Fruit fly (Drosophila melanogaster) whole organism, prepupa: ENCODE results near the gene Stt3B.

Experiments used
- Blimp-1 ChIP-seq: fragments of 200-800 bp; sonication (Bioruptor generic); optimal IDR thresholded peaks from 3 replicates; lab custom pipeline; 2017; ENCODE audit warnings: missing biosample characterization, missing genetic modification characterization, mild to moderate bottlenecking, moderate library complexity, missing genetic modification reagents
- CG10631 ChIP-seq: fragments of 200-800 bp; sonication (Bioruptor generic); optimal IDR thresholded peaks from 2 replicates; lab custom pipeline; 2016; ENCODE audit warnings: missing biosample characterization, missing genetic modification characterization
- CG11294 ChIP-seq: fragments of 200-800 bp; sonication (Bioruptor generic); IDR thresholded peaks from 2 replicates; pipeline ENCODE4 v1.3.6; 2022; ENCODE audit warnings: missing biosample characterization, missing genetic modification characterization
- CG11762 ChIP-seq: fragments of 200-800 bp; sonication (Bioruptor generic); optimal IDR thresholded peaks from 3 replicates; lab custom pipeline; 2016; ENCODE audit warnings: missing biosample characterization, missing genetic modification characterization; ENCODE audit not compliant: insufficient read depth
- CG11902 ChIP-seq: fragments of 200-800 bp; sonication (Bioruptor generic); optimal IDR thresholded peaks from 3 replicates; lab custom pipeline; 2016; ENCODE audit warnings: missing biosample characterization, missing genetic modification characterization
- CG1621 ChIP-seq: fragments of 200-800 bp; sonication (Bioruptor generic); optimal IDR thresholded peaks from 3 replicates; lab custom pipeline; 2018; ENCODE audit warnings: missing biosample characterization, mild to moderate bottlenecking, missing genetic modification characterization
- CG16779 ChIP-seq: fragments of 200-800 bp; sonication (Bioruptor generic); optimal IDR thresholded peaks from 3 replicates; lab custom pipeline; 2017; ENCODE audit warnings: missing biosample characterization, mild to moderate bottlenecking, missing genetic modification characterization
- CG3032 ChIP-seq: fragments of 200-800 bp; optimal IDR thresholded peaks from 2 replicates; lab custom pipeline; 2019; ENCODE audit warnings: missing biosample characterization, mild to moderate bottlenecking, missing genetic modification characterization, moderate library complexity
- CG31627 ChIP-seq: fragments of 200-800 bp; sonication (Bioruptor generic); optimal IDR thresholded peaks from 3 replicates; lab custom pipeline; 2016; ENCODE audit warnings: missing biosample characterization, missing genetic modification characterization
- CG32006 ChIP-seq: fragments of 200-800 bp; sonication (Bioruptor generic); optimal IDR thresholded peaks from 3 replicates; lab custom pipeline; 2017; ENCODE audit warnings: missing biosample characterization, mild to moderate bottlenecking, missing genetic modification characterization
- CG34406 ChIP-seq: fragments of 200-800 bp; sonication (Bioruptor generic); optimal IDR thresholded peaks from 3 replicates; lab custom pipeline; 2016; ENCODE audit warnings: missing biosample characterization, missing genetic modification characterization
- CG6163 ChIP-seq: fragments of 200-800 bp; sonication (Bioruptor generic); IDR thresholded peaks from 3 replicates; pipeline ENCODE4 v1.3.6; 2022; ENCODE audit warnings: missing biosample characterization, missing genetic modification characterization
- CG6808 ChIP-seq: fragments of 200-800 bp; sonication (Bioruptor generic); optimal IDR thresholded peaks from 3 replicates; lab custom pipeline; 2017; ENCODE audit warnings: missing biosample characterization, missing genetic modification characterization, mild to moderate bottlenecking, moderate library complexity, missing genetic modification reagents
- CG6854 ChIP-seq: fragments of 200-800 bp; sonication (Bioruptor generic); optimal IDR thresholded peaks from 2 replicates; lab custom pipeline; 2017; ENCODE audit warnings: missing biosample characterization, mild to moderate bottlenecking, missing genetic modification characterization
- CG7368 ChIP-seq: fragments of 200-800 bp; sonication (Bioruptor generic); optimal IDR thresholded peaks from 3 replicates; lab custom pipeline; 2016; ENCODE audit warnings: missing biosample characterization, missing genetic modification characterization
- CG8119 ChIP-seq: fragments of 200-800 bp; sonication (Bioruptor generic); IDR thresholded peaks from 3 replicates; pipeline ENCODE4 v1.3.6; 2022; ENCODE audit warnings: missing biosample characterization, missing genetic modification characterization
- CG8319 ChIP-seq: fragments of 200-800 bp; sonication (Bioruptor generic); optimal IDR thresholded peaks from 3 replicates; lab custom pipeline; 2016; ENCODE audit warnings: missing biosample characterization, missing genetic modification characterization
- CG8632 ChIP-seq: fragments of 200-800 bp; sonication (Bioruptor generic); optimal IDR thresholded peaks from 3 replicates; lab custom pipeline; 2016; ENCODE audit warnings: missing biosample characterization, missing genetic modification characterization
- Eip75B ChIP-seq: fragments of 200-800 bp; sonication (Bioruptor generic); optimal IDR thresholded peaks from 3 replicates; lab custom pipeline; 2016; ENCODE audit warnings: missing biosample characterization, missing genetic modification characterization
- Eip78C ChIP-seq: fragments of 200-800 bp; sonication (Bioruptor generic); peaks from one replicate; lab custom pipeline; 2016; ENCODE audit warnings: missing biosample characterization, missing genetic modification characterization
- Hr38 ChIP-seq: sonication (Bioruptor generic); optimal IDR thresholded peaks from 2 replicates; lab custom pipeline; 2016; ENCODE audit warnings: missing biosample characterization, missing genetic modification characterization
- Hr39 ChIP-seq: fragments of 200-800 bp; sonication (Bioruptor generic); optimal IDR thresholded peaks from 2 replicates; lab custom pipeline; 2016; ENCODE audit warnings: missing biosample characterization, missing genetic modification characterization
- Lpt ChIP-seq: fragments of 200-800 bp; sonication (Bioruptor generic); optimal IDR thresholded peaks from 3 replicates; lab custom pipeline; 2016; ENCODE audit warnings: missing biosample characterization, missing genetic modification characterization
- Met ChIP-seq: fragments of 200-800 bp; sonication (Bioruptor generic); optimal IDR thresholded peaks from 3 replicates; lab custom pipeline; 2016; ENCODE audit warnings: missing biosample characterization, missing genetic modification characterization
- Smox ChIP-seq: fragments of 200-800 bp; sonication (Bioruptor generic); optimal IDR thresholded peaks from 3 replicates; lab custom pipeline; 2016; ENCODE audit warnings: missing biosample characterization, missing genetic modification characterization
- Sox15 ChIP-seq: fragments of 200-800 bp; sonication (Bioruptor generic); optimal IDR thresholded peaks from 3 replicates; lab custom pipeline; 2016; ENCODE audit warnings: missing biosample characterization, missing genetic modification characterization
- achi ChIP-seq: fragments of 200-800 bp; sonication (Bioruptor generic); optimal IDR thresholded peaks from 3 replicates; lab custom pipeline; 2016; ENCODE audit warnings: missing biosample characterization, missing genetic modification characterization
- acj6 ChIP-seq: fragments of 200-800 bp; sonication (Bioruptor generic); optimal IDR thresholded peaks from 3 replicates; lab custom pipeline; 2016; ENCODE audit warnings: missing biosample characterization, missing genetic modification characterization
- esn ChIP-seq: fragments of 200-800 bp; sonication (Bioruptor generic); optimal IDR thresholded peaks from 2 replicates; lab custom pipeline; 2016; ENCODE audit warnings: missing biosample characterization, mild to moderate bottlenecking, missing genetic modification characterization, moderate library complexity
- fd59A ChIP-seq: fragments of 200-800 bp; sonication (Bioruptor generic); optimal IDR thresholded peaks from 2 replicates; lab custom pipeline; 2017; ENCODE audit warnings: missing biosample characterization, mild to moderate bottlenecking, missing genetic modification characterization, missing genetic modification reagents
- fd85E ChIP-seq: fragments of 200-800 bp; sonication (Bioruptor generic); optimal IDR thresholded peaks from 3 replicates; lab custom pipeline; 2016; ENCODE audit warnings: missing biosample characterization, missing genetic modification characterization
- fkh ChIP-seq: fragments of 200-800 bp; sonication (Bioruptor generic); optimal IDR thresholded peaks from 3 replicates; lab custom pipeline; 2017; ENCODE audit warnings: missing biosample characterization, mild to moderate bottlenecking, missing genetic modification characterization, moderate library complexity
- net ChIP-seq: fragments of 200-800 bp; sonication (Bioruptor generic); optimal IDR thresholded peaks from 3 replicates; lab custom pipeline; 2016; ENCODE audit warnings: missing biosample characterization, missing genetic modification characterization
- pdm3 ChIP-seq: fragments of 200-800 bp; sonication (Bioruptor generic); optimal IDR thresholded peaks from 3 replicates; lab custom pipeline; 2016; ENCODE audit warnings: missing biosample characterization, missing genetic modification characterization
- salr ChIP-seq, 2 experiments: fragments of 200-800 bp; sonication (Bioruptor generic); optimal IDR thresholded peaks; 3 replicates each; lab custom pipeline; 2016 to 2018; ENCODE audit warnings: missing biosample characterization in 2 of 2, missing genetic modification characterization in 2 of 2, mild to moderate bottlenecking in 1 of 2
- spab ChIP-seq: fragments of 200-800 bp; sonication (Bioruptor generic); optimal IDR thresholded peaks from 2 replicates; lab custom pipeline; 2017; ENCODE audit warnings: missing biosample characterization, mild to moderate bottlenecking, missing genetic modification characterization, missing genetic modification reagents
- svp ChIP-seq: fragments of 200-800 bp; sonication (Bioruptor generic); peaks from one replicate; lab custom pipeline; 2016; ENCODE audit warnings: missing biosample characterization, missing genetic modification characterization
- topi ChIP-seq: fragments of 200-800 bp; sonication (Bioruptor generic); optimal IDR thresholded peaks from 3 replicates; lab custom pipeline; 2016; ENCODE audit warnings: missing biosample characterization, missing genetic modification characterization
- vri ChIP-seq: fragments of 200-800 bp; sonication (Bioruptor generic); optimal IDR thresholded peaks from 3 replicates; lab custom pipeline; 2016; ENCODE audit warnings: missing biosample characterization, mild to moderate bottlenecking, missing genetic modification characterization

Gene Stt3B

dm6 chr3R:25049742-25050517, 19.5 kb downstream of the Stt3B start (continued):
- no peak for TF ChIP-seq CG3032
- no peak for TF ChIP-seq CG34406 (GFP tag; lab: Kevin White, UChicago)
- TF ChIP-seq spab: peak; percentile 34
- peak; percentile 31 for TF ChIP-seq Met (GFP tag; lab: Kevin White, UChicago)
- no peak for TF ChIP-seq acj6
- TF ChIP-seq Sox15 (GFP tag; lab: Kevin White, UChicago): no peak
- TF ChIP-seq Blimp-1 (GFP tag; lab: Kevin White, UChicago): peak; percentile 54
- no peak for TF ChIP-seq net (GFP tag; lab: Kevin White, UChicago)
- peak; percentile 42 for TF ChIP-seq esn (GFP tag; lab: Kevin White, UChicago)
- TF ChIP-seq CG32006 (GFP tag; lab: Kevin White, UChicago): no peak
- no peak for TF ChIP-seq Hr38 (GFP tag; lab: Kevin White, UChicago)
- TF ChIP-seq fkh (GFP tag; lab: Kevin White, UChicago): peak; percentile 35
- no peak for TF ChIP-seq svp (GFP tag; lab: Kevin White, UChicago)
- TF ChIP-seq CG8319 (GFP tag; lab: Kevin White, UChicago): no peak
- TF ChIP-seq salr (GFP tag; optimal IDR thresholded peaks at IDR 0.05; lab: Kevin White, UChicago): no peak
- no peak for TF ChIP-seq Hr39 (GFP tag; lab: Kevin White, UChicago)
- no peak for TF ChIP-seq pdm3 (GFP tag; lab: Kevin White, UChicago)
- TF ChIP-seq fd59A (GFP tag; lab: Kevin White, UChicago): no peak
- no peak for TF ChIP-seq CG11902 (GFP tag; lab: Kevin White, UChicago)
- peak; percentile 16 for TF ChIP-seq Eip75B (GFP tag; lab: Kevin White, UChicago)
- no peak for TF ChIP-seq CG11762 (GFP tag; lab: Kevin White, UChicago)
- no peak for TF ChIP-seq CG8632 (GFP tag; lab: Kevin White, UChicago)
- peak; percentile 77 for TF ChIP-seq vri (GFP tag; lab: Kevin White, UChicago)
- TF ChIP-seq achi (GFP tag; lab: Kevin White, UChicago): no peak
- TF ChIP-seq fd85E (GFP tag; lab: Kevin White, UChicago): peak; percentile 79
- no peak for TF ChIP-seq CG10631 (GFP tag; lab: Kevin White, UChicago)
- no peak for TF ChIP-seq CG11294 (GFP tag; lab: Robert Waterston, UW)
- peak; percentile 69 for TF ChIP-seq Lpt (GFP tag; lab: Kevin White, UChicago)
- no peak for TF ChIP-seq CG8119 (GFP tag; lab: Robert Waterston, UW)
- TF ChIP-seq CG31627 (GFP tag; lab: Kevin White, UChicago): no peak
- TF ChIP-seq CG16779: no peak

dm6 chr3R:25049383-25049741, 20.1 kb downstream of the Stt3B start, which contains the start of gene CG11791:
Gene CG11791 (plus strand): TSS chr3R:25049616.
- no peak for TF ChIP-seq salr (GFP tag; optimal IDR thresholded peaks at IDR 0.05; lab: Kevin White, UChicago)
- TF ChIP-seq CG6163 (GFP tag; lab: Robert Waterston, UW): no peak
- TF ChIP-seq CG6808 (GFP tag; lab: Kevin White, UChicago): no peak
- TF ChIP-seq CG31627 (GFP tag; lab: Kevin White, UChicago): no peak
- TF ChIP-seq CG8119 (GFP tag; lab: Robert Waterston, UW): no peak
- TF ChIP-seq Hr38 (GFP tag; lab: Kevin White, UChicago): no peak
- TF ChIP-seq CG7368 (GFP tag; lab: Kevin White, UChicago): no peak
- TF ChIP-seq CG3032: no peak
- TF ChIP-seq vri (GFP tag; lab: Kevin White, UChicago): no peak
- TF ChIP-seq Hr39 (GFP tag; lab: Kevin White, UChicago): no peak
- no peak for TF ChIP-seq CG16779
- no peak for TF ChIP-seq svp (GFP tag; lab: Kevin White, UChicago)
- no peak for TF ChIP-seq CG11902 (GFP tag; lab: Kevin White, UChicago)
- TF ChIP-seq fkh (GFP tag; lab: Kevin White, UChicago): no peak

dm6 chr3R:25047504-25047903, 21.9 kb downstream of the Stt3B start, which contains the start of gene CG11790:
Gene CG11790 (plus strand): TSS chr3R:25047706.
- TF ChIP-seq fkh (GFP tag; lab: Kevin White, UChicago) (no peak), Eip78C (peak; percentile 22), esn (GFP tag; lab: Kevin White, UChicago) (peak; percentile 34), net (GFP tag; lab: Kevin White, UChicago) (no peak), topi (GFP tag; lab: Kevin White, UChicago) (peak; percentile 11), Met (GFP tag; lab: Kevin White, UChicago) (no peak), Eip75B (GFP tag; lab: Kevin White, UChicago) (peak; percentile 11), CG6163 (GFP tag; lab: Robert Waterston, UW) (no peak), fd85E (GFP tag; lab: Kevin White, UChicago) (no peak), CG1621 (tag; lab: Kevin White, UChicago) (peak; percentile 54), CG6854 (GFP tag; lab: Kevin White, UChicago) (peak; percentile 5), Smox (no peak), acj6 (no peak)
